Worm (Caenorhabditis elegans) whole organism, late embryonic: ENCODE results near the gene T25C12.3.

Experiments used
- C08G9.2 ChIP-seq: sonication (generic microtip); optimal IDR thresholded peaks from 2 replicates; lab custom pipeline; 2016; ENCODE audit warnings: mild to moderate bottlenecking, missing genetic modification characterization, moderate library complexity, missing compliant biosample characterization
- Y22D7AL.16 ChIP-seq: sonication (generic microtip); optimal IDR thresholded peaks from 2 replicates; lab custom pipeline; 2016; ENCODE audit warnings: missing genetic modification characterization, missing compliant biosample characterization
- ahr-1 ChIP-seq: sonication (generic microtip); optimal IDR thresholded peaks from 2 replicates; lab custom pipeline; 2016; ENCODE audit warnings: missing genetic modification characterization, missing compliant biosample characterization
- ama-1 ChIP-seq: fragments of 150-350 bp; optimal IDR thresholded peaks from 2 replicates; lab custom pipeline; 2014
- ceh-2 ChIP-seq: sonication (generic microtip); optimal IDR thresholded peaks from 2 replicates; lab custom pipeline; 2016; ENCODE audit warnings: missing genotype, missing genetic modification characterization, missing compliant biosample characterization
- ceh-22 ChIP-seq: sonication (generic microtip); optimal IDR thresholded peaks from 2 replicates; lab custom pipeline; 2017; ENCODE audit warnings: missing biosample characterization, missing genetic modification characterization
- che-1 ChIP-seq: sonication (generic microtip); optimal IDR thresholded peaks from 2 replicates; lab custom pipeline; 2016; ENCODE audit warnings: mild to moderate bottlenecking, missing genetic modification characterization, missing compliant biosample characterization
- ttx-3 ChIP-seq: sonication (generic microtip); optimal IDR thresholded peaks from 2 replicates; lab custom pipeline; 2016; ENCODE audit warnings: missing genetic modification reagents, missing genetic modification characterization, missing compliant biosample characterization

ce11 chrX:11471893-11472292 lies 27.9 kb downstream of the T25C12.3 start:
- TF ChIP-seq C08G9.2 (tag; lab: Kevin White, UChicago) (no peak), ceh-2 (tag; lab: Kevin White, UChicago) (no peak), che-1 (no peak), Y22D7AL.16 (no peak), ama-1 (lab: Kevin White, UChicago) (no peak), ceh-22 (tag; lab: Kevin White, UChicago) (no peak), ahr-1 (tag; lab: Kevin White, UChicago) (no peak), ttx-3 (tag; lab: Kevin White, UChicago) (no peak)
